Worm (Caenorhabditis elegans): ENCODE measurements around the gene sao-1.

ce11 chrV:14006819-14007218 lies 43.1 kb downstream of the sao-1 start:
- no peak for TF ChIP-seq W03F9.2 (tag; optimal IDR thresholded peaks at IDR 0.05)
- peak; percentile 50 for TF ChIP-seq him-1 (tag; optimal IDR thresholded peaks at IDR 0.05)
- TF ChIP-seq dao-5 (tag; optimal IDR thresholded peaks at IDR 0.05), result no peak
